Fruit fly (Drosophila melanogaster) whole organism, embryonic: Measurements from ENCODE around the gene Fcp3C.

Experiments used
- CG11723 ChIP-seq: fragments of 200-800 bp; sonication (Bioruptor generic); optimal IDR thresholded peaks from 2 replicates; lab custom pipeline; 2017; ENCODE audit warnings: missing biosample characterization, mild to moderate bottlenecking, missing genetic modification characterization
- CG13296 ChIP-seq: fragments of 200-800 bp; sonication (Bioruptor generic); optimal IDR thresholded peaks from 3 replicates; lab custom pipeline; 2018; ENCODE audit warnings: missing biosample characterization, mild to moderate bottlenecking, missing genetic modification characterization
- CG4360 ChIP-seq: fragments of 200-800 bp; sonication (Bioruptor generic); IDR thresholded peaks from 2 replicates; pipeline ENCODE4 v1.3.6; 2022; ENCODE audit warnings: missing biosample characterization, missing genetic modification characterization
- CG4617 ChIP-seq: fragments of 200-800 bp; sonication (Bioruptor generic); optimal IDR thresholded peaks from 3 replicates; lab custom pipeline; 2016; ENCODE audit warnings: missing biosample characterization, missing genetic modification characterization, borderline replicate concordance
- Dref ChIP-seq: fragments of 200-800 bp; sonication (Bioruptor generic); IDR thresholded peaks from 2 replicates; pipeline ENCODE4 v1.3.6; 2022; ENCODE audit warnings: missing biosample characterization, missing genetic modification characterization
- Drgx ChIP-seq: fragments of 200-800 bp; sonication (Bioruptor generic); IDR thresholded peaks from 2 replicates; pipeline ENCODE4 v1.3.6; 2022; ENCODE audit warnings: missing biosample characterization, missing genetic modification characterization
- HmgD ChIP-seq: fragments of 200-800 bp; sonication (Bioruptor generic); optimal IDR thresholded peaks from 3 replicates; lab custom pipeline; 2016; ENCODE audit warnings: missing biosample characterization, missing genetic modification characterization
- Nf-YB ChIP-seq: fragments of 200-800 bp; sonication (Bioruptor generic); optimal IDR thresholded peaks from 3 replicates; lab custom pipeline; 2019; ENCODE audit warnings: missing biosample characterization, mild to moderate bottlenecking, missing genetic modification characterization, moderate library complexity
- gcm ChIP-seq: fragments of 200-800 bp; sonication (Bioruptor generic); optimal IDR thresholded peaks from 2 replicates; lab custom pipeline; 2019; ENCODE audit warnings: missing biosample characterization, mild to moderate bottlenecking, missing genetic modification characterization, moderate library complexity
- psq ChIP-seq: fragments of 200-800 bp; sonication (Bioruptor generic); optimal IDR thresholded peaks from 2 replicates; lab custom pipeline; 2017; ENCODE audit warnings: missing biosample characterization, missing genetic modification characterization
- sima ChIP-seq: fragments of 200-800 bp; sonication (Bioruptor generic); optimal IDR thresholded peaks from 2 replicates; lab custom pipeline; 2016; ENCODE audit warnings: missing biosample characterization, missing genetic modification characterization
- trh ChIP-seq: fragments of 200-800 bp; sonication (Bioruptor generic); optimal IDR thresholded peaks from 2 replicates; lab custom pipeline; 2016; ENCODE audit warnings: missing biosample characterization, missing genetic modification characterization

- no peak for TF ChIP-seq HmgD (GFP tag; lab: Kevin White, UChicago)
- TF ChIP-seq CG11723 (GFP tag; lab: Kevin White, UChicago) = no peak
- no peak for TF ChIP-seq psq (GFP tag; lab: Kevin White, UChicago)
- TF ChIP-seq Nf-YB (GFP tag; lab: Kevin White, UChicago) = no peak
- no peak for TF ChIP-seq Dref
- no peak for TF ChIP-seq CG13296 (GFP tag; lab: Kevin White, UChicago)
- TF ChIP-seq CG4360 = no peak
- TF ChIP-seq CG4617 = no peak
- no peak for TF ChIP-seq sima (GFP tag; lab: Kevin White, UChicago)
- no peak for TF ChIP-seq gcm (GFP tag; lab: Kevin White, UChicago)
- no peak for TF ChIP-seq trh
- no peak; the same call in 1 of the 2 replicates for TF ChIP-seq Drgx (GFP tag; lab: Robert Waterston, UW)
These were observed 1.9 kb upstream of the Fcp3C start, which contains the start of gene dnc for dm6 chrX:3176193-3176592.
